Worm (Caenorhabditis elegans) whole organism, L1 larva: ENCODE results near the gene T10G3.1.
A peak's percentile ranks its signal among the peaks of the same experiment; 100 is the strongest.

ENCODE experiments used
- blmp-1 ChIP-seq: fragments of 150-350 bp; optimal IDR thresholded peaks from 2 replicates; lab custom pipeline; 2014; ENCODE audit warnings: missing biosample characterization, missing genetic modification characterization
- dpl-1 ChIP-seq, 3 experiments: fragments of 150-350 bp in 2 of 3; sonication (generic microtip) in 1 of 3; optimal IDR thresholded peaks; 2 replicates each; lab custom pipeline; 2014 to 2017; ENCODE audit warnings: missing biosample characterization in 3 of 3, missing genetic modification characterization in 3 of 3, missing genetic modification reagents in 3 of 3
- efl-1 ChIP-seq, 4 experiments: fragments of 150-350 bp; optimal IDR thresholded peaks in 3 of 4; peaks in 1 of 4; 1 replicate in 1 of 4; 2 replicates in 3 of 4; lab custom pipeline; 2014; ENCODE audit warnings: missing biosample characterization in 2 of 4, missing genetic modification characterization in 2 of 4, missing genetic modification reagents in 2 of 4
- efl-3 ChIP-seq: fragments of 200-800 bp; sonication (Bioruptor generic); optimal IDR thresholded peaks from 2 replicates; lab custom pipeline; 2018; ENCODE audit warnings: mild to moderate bottlenecking, missing genetic modification characterization, missing compliant biosample characterization
- egl-13 ChIP-seq: sonication (generic microtip); optimal IDR thresholded peaks from 2 replicates; lab custom pipeline; 2016; ENCODE audit warnings: missing genotype, missing genetic modification reagents, missing genetic modification characterization, missing compliant biosample characterization
- elt-2 ChIP-seq: sonication (generic microtip); optimal IDR thresholded peaks from 2 replicates; lab custom pipeline; 2016; ENCODE audit warnings: missing genetic modification characterization, mild to moderate bottlenecking, inconsistent platforms, missing compliant biosample characterization, missing genetic modification reagents
- elt-3 ChIP-seq, 6 experiments: fragments of 150-350 bp in 1 of 6; sonication (generic microtip); optimal IDR thresholded peaks; 2 replicates each; lab custom pipeline; 2017 to 2018; ENCODE audit warnings: missing biosample characterization in 6 of 6, missing genetic modification characterization in 6 of 6, inconsistent platforms in 1 of 6
- fkh-10 ChIP-seq: sonication (generic microtip); optimal IDR thresholded peaks from 2 replicates; lab custom pipeline; 2017; ENCODE audit warnings: missing biosample characterization, missing genetic modification reagents, missing genetic modification characterization
- fkh-4 ChIP-seq: sonication (generic microtip); optimal IDR thresholded peaks from 2 replicates; lab custom pipeline; 2016; ENCODE audit warnings: missing compliant biosample characterization, missing genetic modification characterization, borderline replicate concordance
- fkh-8 ChIP-seq: sonication (generic microtip); optimal IDR thresholded peaks from 2 replicates; lab custom pipeline; 2016; ENCODE audit warnings: mild to moderate bottlenecking, missing genetic modification characterization, missing compliant biosample characterization
- fos-1 ChIP-seq: fragments of 150-350 bp; optimal IDR thresholded peaks from 2 replicates; lab custom pipeline; 2014; ENCODE audit warnings: missing biosample characterization, missing genetic modification characterization
- hlh-4 ChIP-seq: sonication (generic microtip); optimal IDR thresholded peaks from 2 replicates; lab custom pipeline; 2016; ENCODE audit warnings: mild to moderate bottlenecking, missing genetic modification characterization, missing compliant biosample characterization
- hpl-2 ChIP-seq: fragments of 150-350 bp; optimal IDR thresholded peaks from 2 replicates; lab custom pipeline; 2014; ENCODE audit warnings: missing biosample characterization, missing genetic modification reagents, missing genetic modification characterization
- lin-35 ChIP-seq, 2 experiments: fragments of 150-350 bp; optimal IDR thresholded peaks; 2 replicates each; lab custom pipeline; 2014; ENCODE audit warnings: missing biosample characterization in 2 of 2, missing genetic modification characterization in 2 of 2, missing genetic modification reagents in 2 of 2
- mdl-1 ChIP-seq, 2 experiments: fragments of 150-350 bp; optimal IDR thresholded peaks; 2 replicates each; lab custom pipeline; 2014 to 2017; ENCODE audit warnings: missing biosample characterization in 2 of 2, missing genetic modification characterization in 2 of 2, inconsistent platforms in 1 of 2
- mep-1 ChIP-seq: fragments of 150-350 bp; optimal IDR thresholded peaks from 2 replicates; lab custom pipeline; 2014; ENCODE audit warnings: missing biosample characterization, missing genetic modification characterization
- nhr-11 ChIP-seq: fragments of 150-350 bp; optimal IDR thresholded peaks from 2 replicates; lab custom pipeline; 2014; ENCODE audit warnings: missing biosample characterization, missing genetic modification characterization
- nhr-12 ChIP-seq: sonication (generic microtip); optimal IDR thresholded peaks from 2 replicates; lab custom pipeline; 2017; ENCODE audit warnings: missing biosample characterization, missing genetic modification characterization
- nhr-20 ChIP-seq: sonication (generic microtip); optimal IDR thresholded peaks from 2 replicates; lab custom pipeline; 2016; ENCODE audit warnings: mild to moderate bottlenecking, missing genetic modification characterization, missing compliant biosample characterization
- nhr-47 ChIP-seq: sonication (generic microtip); optimal IDR thresholded peaks from 2 replicates; lab custom pipeline; 2016; ENCODE audit warnings: mild to moderate bottlenecking, missing genetic modification characterization, moderate library complexity, missing compliant biosample characterization
- nhr-76 ChIP-seq: sonication (generic microtip); optimal IDR thresholded peaks from 2 replicates; lab custom pipeline; 2017; ENCODE audit warnings: missing biosample characterization, missing genetic modification characterization
- nhr-84 ChIP-seq: sonication (generic microtip); optimal IDR thresholded peaks from 2 replicates; lab custom pipeline; 2017; ENCODE audit warnings: missing biosample characterization, missing genetic modification characterization
- nhr-85 ChIP-seq: sonication (generic microtip); peaks from one replicate; lab custom pipeline; 2016; ENCODE audit warnings: missing genetic modification characterization, inconsistent platforms, missing compliant biosample characterization
- pax-3 ChIP-seq: fragments of 200-800 bp; sonication (Bioruptor generic); optimal IDR thresholded peaks from 2 replicates; lab custom pipeline; 2018; ENCODE audit warnings: mild to moderate bottlenecking, missing genetic modification characterization, moderate library complexity, missing compliant biosample characterization
- rnt-1 ChIP-seq: sonication (generic microtip); optimal IDR thresholded peaks from 2 replicates; lab custom pipeline; 2016; ENCODE audit warnings: mild to moderate bottlenecking, missing genetic modification characterization, moderate library complexity, missing compliant biosample characterization
- snu-23 ChIP-seq: sonication (generic microtip); optimal IDR thresholded peaks from 2 replicates; lab custom pipeline; 2016; ENCODE audit warnings: missing genetic modification characterization, missing compliant biosample characterization
- sptf-1 ChIP-seq: fragments of 150-350 bp; optimal IDR thresholded peaks from 2 replicates; lab custom pipeline; 2014; ENCODE audit warnings: missing biosample characterization, missing genetic modification characterization
- unc-98 ChIP-seq: fragments of 200-800 bp; sonication (Bioruptor generic); IDR thresholded peaks from 2 replicates; pipeline ENCODE4 v1.3.6; 2022; ENCODE audit warnings: missing genetic modification characterization, missing compliant biosample characterization
- zip-4 ChIP-seq: fragments of 200-800 bp; sonication (Bioruptor generic); optimal IDR thresholded peaks from 2 replicates; lab custom pipeline; 2018; ENCODE audit warnings: mild to moderate bottlenecking, missing genetic modification characterization, moderate library complexity, missing compliant biosample characterization

T10G3.1 gene

DNA sequence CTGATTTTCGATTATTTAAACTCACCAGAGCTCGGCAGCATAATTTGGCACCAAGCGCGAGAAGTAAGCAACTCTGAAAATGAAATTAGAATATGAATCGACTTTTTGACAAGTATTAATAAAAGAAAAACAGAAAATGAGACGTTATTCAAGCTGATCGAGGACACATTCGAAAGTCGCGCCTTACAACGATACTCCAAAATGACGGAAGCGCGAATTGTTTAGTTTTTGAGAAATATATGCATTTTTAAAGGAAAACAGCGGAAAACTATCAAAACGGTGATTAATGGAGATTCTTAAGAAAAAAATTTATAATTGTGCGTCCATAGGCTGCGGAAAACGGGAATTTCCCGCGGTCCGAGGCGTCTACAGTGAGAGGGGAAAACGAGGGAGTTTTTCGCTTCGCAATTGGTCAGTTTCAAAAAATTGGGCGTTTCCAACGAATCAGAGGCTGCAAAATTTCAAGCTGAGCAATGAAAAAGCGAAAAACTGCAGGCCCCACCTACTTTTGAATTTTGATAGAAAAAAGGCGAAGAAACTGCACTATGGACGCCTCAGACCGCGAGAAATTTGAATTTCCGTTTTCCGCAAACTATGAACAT is 35.9 kb downstream of the T10G3.1 start, which contains the start of gene mes-4:
Gene mes-4, minus strand, starts transcription at position 73 of the 602 bp plus-strand sequence.
- TF ChIP-seq snu-23, result no peak
- peak; percentile 62 to 86 (median 81) for TF ChIP-seq dpl-1 (GFP tag; optimal IDR thresholded peaks at IDR 0.05; lab: Kevin White, UChicago)
- TF ChIP-seq blmp-1 (tag; lab: Kevin White, UChicago), result peak; percentile 4
- peak in 1 of 2 experiments; percentile 78 for TF ChIP-seq efl-1 (optimal IDR thresholded peaks at IDR 0.05; lab: Kevin White, UChicago)
- TF ChIP-seq efl-1 (GFP tag; optimal IDR thresholded peaks at IDR 0.05 in 1 of 2; lab: Kevin White, UChicago), result peak; percentile 83 to 98
- TF ChIP-seq lin-35 (GFP tag; optimal IDR thresholded peaks at IDR 0.05; lab: Kevin White, UChicago), result peak; percentile 51 to 87
- TF ChIP-seq nhr-11, result no peak

DNA sequence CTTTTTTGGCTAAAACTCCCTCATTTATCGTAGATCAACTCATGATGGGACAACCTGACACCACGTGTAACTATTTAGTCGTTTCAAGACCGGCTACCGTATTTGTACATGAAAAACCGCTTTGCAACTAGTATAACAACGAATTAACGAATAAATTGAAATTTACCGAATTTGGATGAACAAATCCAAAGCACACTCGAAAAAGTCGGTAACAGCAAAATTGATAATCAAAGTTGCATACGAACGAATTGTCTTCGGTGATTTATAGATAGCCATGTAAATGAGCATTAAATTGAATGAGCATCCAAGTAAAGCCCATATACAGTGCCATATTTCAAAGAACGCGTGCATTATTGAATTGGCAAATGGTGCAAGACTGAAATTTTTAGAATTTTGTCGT is 41.1 kb downstream of the T10G3.1 start, which contains the start of gene srd-17:
Gene srd-17, minus strand, starts transcription at position 351 of the 400 bp plus-strand sequence.
- TF ChIP-seq blmp-1 (tag; lab: Kevin White, UChicago), result no peak
- TF ChIP-seq nhr-84, result no peak

DNA sequence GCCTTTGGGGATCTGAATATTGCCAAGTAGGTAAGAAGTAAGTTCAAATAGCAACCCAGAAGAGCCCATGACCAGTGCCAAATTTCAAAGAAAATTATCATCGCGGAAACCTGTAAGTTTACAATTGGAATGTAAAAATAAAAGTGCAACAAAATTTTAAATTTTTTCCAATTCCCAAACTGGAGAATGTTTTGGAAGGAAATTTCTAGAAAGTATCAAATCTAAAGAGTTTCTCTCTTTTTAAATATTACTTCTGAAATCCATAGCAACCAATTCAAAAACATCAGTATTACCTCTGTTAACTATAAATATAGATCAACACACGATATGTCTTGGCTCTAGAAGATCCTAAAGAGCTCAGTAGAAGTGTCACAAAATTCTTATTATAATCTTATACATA is 44.8 kb downstream of the T10G3.1 start, which contains the start of gene srd-19:
Gene srd-19, minus strand, starts transcription at position 101 of the 400 bp plus-strand sequence.
- TF ChIP-seq elt-3 (tag; optimal IDR thresholded peaks at IDR 0.05; lab: Kevin White, UChicago) (no peak), dpl-1 (GFP tag; optimal IDR thresholded peaks at IDR 0.05; lab: Kevin White, UChicago) (no peak), elt-2 (tag; lab: Kevin White, UChicago) (no peak), efl-3 (no peak), unc-98 (no peak), nhr-12 (tag; lab: Kevin White, UChicago) (no peak), mep-1 (tag; lab: Kevin White, UChicago) (no peak), zip-4 (GFP tag; lab: Kevin White, UChicago) (no peak), mdl-1 (tag; optimal IDR thresholded peaks at IDR 0.05; lab: Kevin White, UChicago) (no peak), fos-1 (no peak), fkh-10 (GFP tag; lab: Kevin White, UChicago) (no peak), sptf-1 (tag; lab: Kevin White, UChicago) (no peak), nhr-20 (tag; lab: Kevin White, UChicago) (no peak), nhr-76 (no peak), egl-13 (tag; lab: Kevin White, UChicago) (no peak), hpl-2 (no peak), fkh-8 (tag; lab: Kevin White, UChicago) (no peak), nhr-47 (tag; lab: Kevin White, UChicago) (no peak), pax-3 (tag; lab: Kevin White, UChicago) (no peak)

DNA sequence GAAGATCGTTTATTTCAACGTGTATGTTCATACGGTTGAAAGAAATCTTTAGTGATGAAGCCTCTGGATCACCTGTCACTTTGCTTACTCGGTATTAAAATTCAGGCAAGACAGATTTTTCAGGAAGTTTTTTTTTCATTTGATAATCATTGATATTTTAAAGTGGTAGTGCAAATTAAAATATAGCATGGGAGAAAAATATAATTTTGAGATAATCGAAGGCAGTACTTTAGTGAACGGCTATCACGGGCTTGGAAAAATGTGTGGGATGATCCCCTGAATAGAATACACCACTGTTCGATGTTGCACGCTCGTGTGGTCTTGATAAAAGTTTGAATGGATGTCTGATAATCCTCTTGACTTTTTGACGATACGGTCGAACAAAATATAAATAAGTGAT is 46.1 kb downstream of the T10G3.1 start:
- TF ChIP-seq hlh-4 (tag; lab: Kevin White, UChicago) (peak; percentile 52), hpl-2 (no peak), sptf-1 (tag; lab: Kevin White, UChicago) (no peak), elt-3 (tag; optimal IDR thresholded peaks at IDR 0.05; lab: Kevin White, UChicago) (no peak)

DNA sequence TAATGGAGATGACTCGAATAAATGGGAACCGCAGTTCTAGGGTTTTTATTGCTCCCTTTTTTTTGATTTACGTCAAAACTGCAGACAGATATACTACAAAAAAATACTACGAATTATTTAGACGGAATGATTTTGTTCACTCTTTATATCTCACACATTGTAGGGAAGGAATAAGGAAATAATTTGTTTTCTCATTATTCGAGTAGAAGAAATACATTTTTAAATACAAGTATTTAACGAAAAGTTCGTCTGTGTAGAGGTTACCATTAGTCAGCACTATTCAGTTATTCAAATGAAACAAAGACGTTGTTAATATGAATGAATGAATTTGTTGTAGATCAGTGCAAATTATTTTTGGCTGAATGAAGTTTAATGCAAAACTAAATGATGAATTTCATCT is 46.7 kb downstream of the T10G3.1 start, which contains the start of gene srd-18:
Gene srd-18, minus strand, starts transcription at position 101 of the 400 bp plus-strand sequence.
- TF ChIP-seq fkh-4, result no peak

DNA sequence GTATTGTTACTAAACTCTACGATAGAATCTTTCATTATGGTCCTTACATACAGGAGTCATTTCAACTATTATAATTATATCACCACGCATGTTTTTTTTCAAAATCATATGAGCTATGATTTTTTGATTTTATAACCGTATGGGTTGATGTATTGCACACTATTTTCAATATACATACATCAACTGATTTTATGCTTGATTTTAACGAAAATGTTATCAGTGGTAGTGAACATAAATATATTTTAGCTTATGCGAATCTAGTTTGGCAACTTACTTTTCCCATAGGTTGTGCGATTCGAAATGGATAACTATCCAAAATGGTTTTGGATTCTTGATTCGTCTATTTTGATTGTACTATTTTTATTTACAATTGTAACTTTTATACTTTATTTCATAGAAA is 49.9 kb downstream of the T10G3.1 start, which contains the start of gene srv-10:
Gene srv-10, plus strand, starts transcription at position 301 of the 400 bp plus-strand sequence.
- TF ChIP-seq nhr-85, result no peak
- no peak for TF ChIP-seq fos-1
- no peak for TF ChIP-seq rnt-1 (tag; lab: Kevin White, UChicago)
- TF ChIP-seq snu-23, result no peak
- no peak for TF ChIP-seq fkh-8 (tag; lab: Kevin White, UChicago)
- TF ChIP-seq nhr-12 (tag; lab: Kevin White, UChicago), result no peak
